Worm (Caenorhabditis elegans): ENCODE data around the gene R07B7.12.

ce11 chrV:12140625-12141024 is 51.8 kb downstream of the R07B7.12 start, which contains the start of gene C27A7.3:
- TF ChIP-seq tbx-37 (GFP tag; conservative IDR thresholded peaks at IDR 0.05) = no peak
- TF ChIP-seq F13C5.2 (tag; optimal IDR thresholded peaks at IDR 0.05) = no peak
- no peak for TF ChIP-seq ama-1 (optimal IDR thresholded peaks at IDR 0.05)
- no peak for TF ChIP-seq pes-1 (GFP tag; IDR thresholded peaks at IDR 0.05)
- no peak for TF ChIP-seq hmbx-1 (tag; optimal IDR thresholded peaks at IDR 0.05)
- no peak for TF ChIP-seq ets-7 (tag; optimal IDR thresholded peaks at IDR 0.05)
- TF ChIP-seq aly-1 (tag; optimal IDR thresholded peaks at IDR 0.05) = no peak
- TF ChIP-seq hmg-4 (GFP tag; optimal IDR thresholded peaks at IDR 0.05) = no peak
- TF ChIP-seq ceh-36 (tag; optimal IDR thresholded peaks at IDR 0.05) = no peak
- no peak for TF ChIP-seq ceh-13 (GFP tag; optimal IDR thresholded peaks at IDR 0.05)
- no peak for TF ChIP-seq hnd-1 (tag; optimal IDR thresholded peaks at IDR 0.05)
- TF ChIP-seq flt-1 (GFP tag; IDR thresholded peaks at IDR 0.05) = no peak
- TF ChIP-seq sea-1 (GFP tag; conservative IDR thresholded peaks at IDR 0.05) = no peak
- TF ChIP-seq scrt-1 (GFP tag; IDR thresholded peaks at IDR 0.05) = no peak
